Fruit fly (Drosophila melanogaster) whole organism, wandering third instar larva: ENCODE results near the gene CG16978.

Source experiments
- Abd-B ChIP-seq: fragments of >200 bp; optimal IDR thresholded peaks from 2 replicates; lab custom pipeline; 2017; ENCODE audit warnings: missing biosample characterization, missing genetic modification characterization
- Hr78 ChIP-seq: fragments of >200 bp; optimal IDR thresholded peaks from 2 replicates; lab custom pipeline; 2017; ENCODE audit warnings: missing biosample characterization, missing genetic modification characterization
- br ChIP-seq: fragments of 200-800 bp; sonication (Bioruptor generic); optimal IDR thresholded peaks from 2 replicates; lab custom pipeline; 2016; ENCODE audit warnings: missing biosample characterization, missing genetic modification characterization
- brk ChIP-seq: fragments of 200-800 bp; sonication (Bioruptor generic); optimal IDR thresholded peaks from 2 replicates; lab custom pipeline; 2016; ENCODE audit warnings: missing biosample characterization, mild to moderate bottlenecking, missing genetic modification characterization
- dmrt93B ChIP-seq: fragments of 200-800 bp; sonication (Bioruptor generic); optimal IDR thresholded peaks from 2 replicates; lab custom pipeline; 2018; ENCODE audit warnings: missing biosample characterization, mild to moderate bottlenecking, missing genetic modification characterization
- dsf ChIP-seq: sonication (Bioruptor generic); optimal IDR thresholded peaks from 2 replicates; lab custom pipeline; 2016; ENCODE audit warnings: missing biosample characterization, missing genetic modification characterization, borderline replicate concordance
- fru ChIP-seq: fragments of 200-800 bp; sonication (Bioruptor generic); optimal IDR thresholded peaks from 3 replicates; lab custom pipeline; 2016; ENCODE audit warnings: missing biosample characterization, mild to moderate bottlenecking, missing genetic modification characterization
- h ChIP-seq: fragments of 200-800 bp; sonication (Bioruptor generic); optimal IDR thresholded peaks from 3 replicates; lab custom pipeline; 2016; ENCODE audit warnings: missing biosample characterization, mild to moderate bottlenecking, missing genetic modification characterization
- lola ChIP-seq: fragments of >200 bp; optimal IDR thresholded peaks from 2 replicates; lab custom pipeline; 2017; ENCODE audit warnings: missing biosample characterization, missing genetic modification characterization
- pan ChIP-seq: fragments of >200 bp; optimal IDR thresholded peaks from 2 replicates; lab custom pipeline; 2017
- usp ChIP-seq: fragments of >200 bp; optimal IDR thresholded peaks from 2 replicates; lab custom pipeline; 2017; ENCODE audit warnings: missing biosample characterization, missing genetic modification characterization

dm6 chr2L:13157903-13158302 lies 14.5 kb upstream of the CG16978 start:
- TF ChIP-seq Hr78 (no peak), dmrt93B (GFP tag; lab: Kevin White, UChicago) (peak; percentile 5), fru (GFP tag; lab: Kevin White, UChicago) (no peak), Abd-B (GFP tag; lab: Kevin White, UChicago) (no peak), br (GFP tag; lab: Kevin White, UChicago) (no peak), lola (no peak), pan (no peak), h (peak; percentile 28), brk (no peak), usp (GFP tag; lab: Kevin White, UChicago) (no peak), dsf (GFP tag; lab: Kevin White, UChicago) (no peak)
